Fruit fly (Drosophila melanogaster) whole organism, pupa: ENCODE measurements around the gene ND-18.

Experiments used
- CG12605 ChIP-seq: fragments of 200-800 bp; sonication (Bioruptor generic); IDR thresholded peaks from 2 replicates; pipeline ENCODE4 v1.3.6; 2022; ENCODE audit warnings: missing biosample characterization, missing genetic modification characterization
- CG32121 ChIP-seq: fragments of 200-800 bp; sonication (Bioruptor generic); IDR thresholded peaks from 2 replicates; pipeline ENCODE4 v1.3.6; 2022; ENCODE audit warnings: missing biosample characterization, missing genetic modification characterization
- Ets98B ChIP-seq: fragments of 200-800 bp; sonication (Bioruptor generic); IDR thresholded peaks from 2 replicates; pipeline ENCODE4 v1.3.6; 2022; ENCODE audit warnings: missing biosample characterization, missing genetic modification characterization
- Pif1B ChIP-seq: fragments of 200-800 bp; sonication (Bioruptor generic); optimal IDR thresholded peaks from 3 replicates; lab custom pipeline; 2016; ENCODE audit warnings: missing biosample characterization, missing genetic modification characterization

DNA sequence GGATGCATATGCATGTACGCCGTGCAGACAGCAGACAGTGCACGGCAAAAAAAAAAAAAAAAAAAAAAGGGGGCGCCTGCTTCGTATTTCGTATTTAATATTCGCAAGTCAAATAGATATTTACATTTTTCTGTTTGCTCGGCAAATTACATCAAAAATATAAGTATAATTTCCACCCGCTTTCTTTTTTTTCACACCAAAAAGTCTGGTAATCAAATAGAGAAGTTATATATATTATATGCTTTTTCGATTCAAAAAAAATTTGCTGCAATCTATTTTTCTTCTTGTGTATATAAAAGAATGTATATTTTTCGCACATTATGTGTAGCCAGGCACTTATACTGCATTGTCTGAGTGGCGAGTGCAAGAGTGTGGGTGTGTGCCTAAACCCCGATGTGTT is 43.9 kb upstream of the ND-18 start:
- TF ChIP-seq CG32121 (GFP tag; lab: Robert Waterston, UW) (no peak), Pif1B (GFP tag; lab: Kevin White, UChicago) (no peak), Ets98B (no peak), CG12605 (GFP tag; lab: Robert Waterston, UW) (no peak)
